Worm (Caenorhabditis elegans) whole organism, L3 larva: ENCODE data around the gene M153.5.

Experiments
- ZK546.5 ChIP-seq: sonication (generic microtip); optimal IDR thresholded peaks from 2 replicates; lab custom pipeline; 2017; ENCODE audit warnings: missing biosample characterization, missing genetic modification characterization
- jun-1 ChIP-seq: fragments of 150-350 bp; optimal IDR thresholded peaks from 2 replicates; lab custom pipeline; 2014; ENCODE audit warnings: missing biosample characterization, missing genetic modification reagents, missing genetic modification characterization
- snpc-4 ChIP-seq: fragments of 150-350 bp; optimal IDR thresholded peaks from 2 replicates; lab custom pipeline; 2014; ENCODE audit warnings: missing biosample characterization, missing genetic modification characterization
- tbx-2 ChIP-seq: sonication (generic microtip); optimal IDR thresholded peaks from 2 replicates; lab custom pipeline; 2016; ENCODE audit warnings: mild to moderate bottlenecking, missing genetic modification characterization, missing compliant biosample characterization
- ztf-11 ChIP-seq: fragments of 150-350 bp; optimal IDR thresholded peaks from 2 replicates; lab custom pipeline; 2014; ENCODE audit warnings: missing biosample characterization, missing genetic modification characterization

ce11 chrX:12162659-12163058 lies 18.9 kb downstream of the M153.5 start:
- TF ChIP-seq jun-1 (no peak), tbx-2 (tag; lab: Kevin White, UChicago) (no peak), snpc-4 (tag; lab: Kevin White, UChicago) (no peak), ZK546.5 (tag; lab: Kevin White, UChicago) (no peak), ztf-11 (tag; lab: Kevin White, UChicago) (no peak)
